Worm (Caenorhabditis elegans) whole organism, midembryonic: ENCODE data around the gene srg-48.

ENCODE experiments used
- T22C8.4 ChIP-seq: fragments of 200-800 bp; sonication (Bioruptor generic); IDR thresholded peaks from 2 replicates; pipeline ENCODE4 v1.3.6; 2022; ENCODE audit warnings: missing genetic modification characterization, missing compliant biosample characterization
- cog-1 ChIP-seq: sonication (generic microtip); optimal IDR thresholded peaks from 2 replicates; lab custom pipeline; 2016; ENCODE audit warnings: missing genetic modification characterization, missing compliant biosample characterization
- flt-1 ChIP-seq: fragments of 200-800 bp; sonication (Bioruptor generic); IDR thresholded peaks from 2 replicates; pipeline ENCODE4 v1.3.6; 2022; ENCODE audit warnings: missing genetic modification characterization, missing compliant biosample characterization
- ref-1 ChIP-seq: fragments of 200-800 bp; sonication (Bioruptor generic); conservative IDR thresholded peaks from 2 replicates; pipeline ENCODE4 v1.3.6; 2022; ENCODE audit warnings: missing genetic modification reagents, missing genetic modification characterization, missing compliant biosample characterization
- ztf-23 ChIP-seq: fragments of 200-800 bp; sonication (Bioruptor generic); IDR thresholded peaks from 2 replicates; pipeline ENCODE4 v1.3.6; 2022; ENCODE audit warnings: missing genetic modification reagents, missing genetic modification characterization, missing compliant biosample characterization
- ztf-29 ChIP-seq: fragments of 200-800 bp; sonication (Bioruptor generic); IDR thresholded peaks from 2 replicates; pipeline ENCODE4 v1.3.6; 2022; ENCODE audit warnings: missing genetic modification reagents, missing genetic modification characterization, missing compliant biosample characterization

- no peak for TF ChIP-seq ref-1 (GFP tag; lab: Robert Waterston, UW)
- TF ChIP-seq flt-1 (GFP tag; lab: Robert Waterston, UW), result no peak
- no peak for TF ChIP-seq T22C8.4 (GFP tag; lab: Robert Waterston, UW)
- no peak for TF ChIP-seq ztf-29 (GFP tag; lab: Robert Waterston, UW)
- TF ChIP-seq ztf-23 (GFP tag; lab: Robert Waterston, UW), result no peak
- TF ChIP-seq cog-1 (tag; lab: Kevin White, UChicago), result no peak
Observed at ce11 chrIV:7051515-7051914, 20.7 kb upstream of the srg-48 start.
